Worm (Caenorhabditis elegans) whole organism, early embryonic: Measurements from ENCODE around the gene F57F4.2.

Experiments used
- B0310.2 ChIP-seq: sonication (generic microtip); optimal IDR thresholded peaks from 2 replicates; lab custom pipeline; 2016; ENCODE audit warnings: mild to moderate bottlenecking, missing genetic modification characterization, missing compliant biosample characterization
- F13C5.2 ChIP-seq: sonication (generic microtip); optimal IDR thresholded peaks from 2 replicates; lab custom pipeline; 2017; ENCODE audit warnings: mild to moderate bottlenecking, missing genetic modification characterization, inconsistent platforms, missing compliant biosample characterization
- aly-1 ChIP-seq: sonication (generic microtip); optimal IDR thresholded peaks from 2 replicates; lab custom pipeline; 2016; ENCODE audit warnings: missing genetic modification characterization, missing compliant biosample characterization
- ama-1 ChIP-seq: fragments of 150-350 bp; optimal IDR thresholded peaks from 2 replicates; lab custom pipeline; 2014
- ceh-13 ChIP-seq: fragments of 200-800 bp; sonication (Bioruptor generic); optimal IDR thresholded peaks from 2 replicates; lab custom pipeline; 2018; ENCODE audit warnings: mild to moderate bottlenecking, missing genetic modification characterization, missing compliant biosample characterization
- ceh-36 ChIP-seq: sonication (generic microtip); optimal IDR thresholded peaks from 2 replicates; lab custom pipeline; 2016; ENCODE audit warnings: missing genetic modification characterization, inconsistent platforms, missing compliant biosample characterization
- ets-7 ChIP-seq: sonication (generic microtip); optimal IDR thresholded peaks from 2 replicates; lab custom pipeline; 2016; ENCODE audit warnings: missing genotype, missing genetic modification characterization, missing compliant biosample characterization
- flt-1 ChIP-seq: fragments of 200-800 bp; sonication (Bioruptor generic); IDR thresholded peaks from 2 replicates; pipeline ENCODE4 v1.3.6; 2022; ENCODE audit warnings: missing genetic modification characterization, missing compliant biosample characterization
- hmbx-1 ChIP-seq: sonication (generic microtip); optimal IDR thresholded peaks from 2 replicates; lab custom pipeline; 2016; ENCODE audit warnings: mild to moderate bottlenecking, missing genetic modification characterization, missing compliant biosample characterization
- hmg-4 ChIP-seq: fragments of 200-800 bp; sonication (Bioruptor generic); optimal IDR thresholded peaks from 2 replicates; lab custom pipeline; 2018; ENCODE audit warnings: mild to moderate bottlenecking, missing genetic modification characterization, missing compliant biosample characterization
- hnd-1 ChIP-seq: sonication (generic microtip); optimal IDR thresholded peaks from 2 replicates; lab custom pipeline; 2016; ENCODE audit warnings: missing genetic modification characterization, missing compliant biosample characterization
- pes-1 ChIP-seq: fragments of 200-800 bp; sonication (Bioruptor generic); IDR thresholded peaks from 2 replicates; pipeline ENCODE4 v1.3.6; 2022; ENCODE audit warnings: missing genetic modification reagents, missing genetic modification characterization, missing compliant biosample characterization
- scrt-1 ChIP-seq: fragments of 200-800 bp; sonication (Bioruptor generic); IDR thresholded peaks from 2 replicates; pipeline ENCODE4 v1.3.6; 2022; ENCODE audit warnings: missing genetic modification characterization, missing compliant biosample characterization
- sea-1 ChIP-seq: fragments of 200-800 bp; sonication (Bioruptor generic); conservative IDR thresholded peaks from 2 replicates; pipeline ENCODE4 v1.3.6; 2022; ENCODE audit warnings: missing genetic modification characterization, missing compliant biosample characterization
- tbx-11 ChIP-seq: fragments of 200-800 bp; sonication (Bioruptor generic); IDR thresholded peaks from 2 replicates; pipeline ENCODE4 v1.3.6; 2022; ENCODE audit warnings: missing genetic modification characterization, missing compliant biosample characterization
- tbx-37 ChIP-seq: fragments of 200-800 bp; sonication (Bioruptor generic); conservative IDR thresholded peaks from 2 replicates; pipeline ENCODE4 v1.3.6; 2022; ENCODE audit warnings: missing genetic modification reagents, missing genetic modification characterization, missing compliant biosample characterization
- tra-4 ChIP-seq: sonication (generic microtip); optimal IDR thresholded peaks from 2 replicates; lab custom pipeline; 2017; ENCODE audit warnings: missing genetic modification characterization, missing compliant biosample characterization

F57F4.2 gene

ce11 chrV:6355975-6356441, 33.5 kb downstream of the F57F4.2 start, which contains the start of gene bcl-11:
Gene bcl-11, plus strand, starts transcription at chrV:6356025.
- TF ChIP-seq ceh-36 (tag; lab: Kevin White, UChicago) (no peak), aly-1 (no peak), ceh-13 (GFP tag; lab: Kevin White, UChicago) (no peak), B0310.2 (no peak), tra-4 (tag; lab: Kevin White, UChicago) (no peak), ets-7 (no peak), sea-1 (GFP tag; lab: Robert Waterston, UW) (no peak), tbx-11 (GFP tag; lab: Robert Waterston, UW) (no peak)

ce11 chrV:6355412-6355811, 34.1 kb downstream of the F57F4.2 start:
- TF ChIP-seq ets-7 (no peak), tbx-37 (GFP tag; lab: Robert Waterston, UW) (no peak), aly-1 (no peak), sea-1 (GFP tag; lab: Robert Waterston, UW) (no peak)

- TF ChIP-seq ceh-36 (tag; lab: Kevin White, UChicago): no peak
- no peak for TF ChIP-seq scrt-1 (GFP tag; lab: Robert Waterston, UW)
- TF ChIP-seq flt-1 (GFP tag; lab: Robert Waterston, UW): no peak
- no peak for TF ChIP-seq hmg-4
- TF ChIP-seq aly-1: no peak
- TF ChIP-seq tra-4 (tag; lab: Kevin White, UChicago): no peak
- no peak for TF ChIP-seq hnd-1
- TF ChIP-seq sea-1 (GFP tag; lab: Robert Waterston, UW): no peak
- no peak for TF ChIP-seq ceh-13 (GFP tag; lab: Kevin White, UChicago)
- no peak for TF ChIP-seq tbx-37 (GFP tag; lab: Robert Waterston, UW)
- no peak for TF ChIP-seq hmbx-1 (tag; lab: Kevin White, UChicago)
- TF ChIP-seq ama-1 (lab: Kevin White, UChicago): no peak
- TF ChIP-seq B0310.2: no peak
- TF ChIP-seq F13C5.2: no peak
- no peak for TF ChIP-seq tbx-11 (GFP tag; lab: Robert Waterston, UW)
- TF ChIP-seq ets-7: no peak
- no peak for TF ChIP-seq pes-1 (GFP tag; lab: Robert Waterston, UW)
These were observed 34.7 kb downstream of the F57F4.2 start for ce11 chrV:6354786-6355185.

- TF ChIP-seq scrt-1 (GFP tag; lab: Robert Waterston, UW): no peak
- no peak for TF ChIP-seq tra-4 (tag; lab: Kevin White, UChicago)
- TF ChIP-seq pes-1 (GFP tag; lab: Robert Waterston, UW): no peak
- no peak for TF ChIP-seq hmbx-1 (tag; lab: Kevin White, UChicago)
- TF ChIP-seq F13C5.2: no peak
- TF ChIP-seq aly-1: no peak
- no peak for TF ChIP-seq ceh-36 (tag; lab: Kevin White, UChicago)
- no peak for TF ChIP-seq flt-1 (GFP tag; lab: Robert Waterston, UW)
- TF ChIP-seq tbx-37 (GFP tag; lab: Robert Waterston, UW): no peak
- no peak for TF ChIP-seq ets-7
- TF ChIP-seq ceh-13 (GFP tag; lab: Kevin White, UChicago): no peak
These were observed 35.3 kb downstream of the F57F4.2 start for ce11 chrV:6354202-6354601.

ce11 chrV:6353182-6353780, 36.3 kb downstream of the F57F4.2 start:
- no peak for TF ChIP-seq ets-7
- no peak for TF ChIP-seq hmg-4
- TF ChIP-seq scrt-1 (GFP tag; lab: Robert Waterston, UW): no peak
- no peak for TF ChIP-seq hmbx-1 (tag; lab: Kevin White, UChicago)
- TF ChIP-seq hnd-1: no peak
- no peak for TF ChIP-seq tra-4 (tag; lab: Kevin White, UChicago)
- TF ChIP-seq tbx-11 (GFP tag; lab: Robert Waterston, UW): no peak
- no peak for TF ChIP-seq ceh-13 (GFP tag; lab: Kevin White, UChicago)
- no peak for TF ChIP-seq ceh-36 (tag; lab: Kevin White, UChicago)
- TF ChIP-seq ama-1 (lab: Kevin White, UChicago): no peak
- no peak for TF ChIP-seq sea-1 (GFP tag; lab: Robert Waterston, UW)

- no peak for TF ChIP-seq ceh-36 (tag; lab: Kevin White, UChicago)
- no peak for TF ChIP-seq hmg-4
- no peak for TF ChIP-seq sea-1 (GFP tag; lab: Robert Waterston, UW)
- TF ChIP-seq ama-1 (lab: Kevin White, UChicago): no peak
- no peak for TF ChIP-seq F13C5.2
- TF ChIP-seq hnd-1: no peak
- no peak for TF ChIP-seq scrt-1 (GFP tag; lab: Robert Waterston, UW)
- TF ChIP-seq tbx-37 (GFP tag; lab: Robert Waterston, UW): no peak
- TF ChIP-seq tra-4 (tag; lab: Kevin White, UChicago): no peak
- TF ChIP-seq pes-1 (GFP tag; lab: Robert Waterston, UW): no peak
- TF ChIP-seq flt-1 (GFP tag; lab: Robert Waterston, UW): no peak
- no peak for TF ChIP-seq aly-1
- no peak for TF ChIP-seq hmbx-1 (tag; lab: Kevin White, UChicago)
- TF ChIP-seq B0310.2: no peak
- TF ChIP-seq ets-7: no peak
- TF ChIP-seq tbx-11 (GFP tag; lab: Robert Waterston, UW): no peak
- no peak for TF ChIP-seq ceh-13 (GFP tag; lab: Kevin White, UChicago)
These were observed 37.2 kb downstream of the F57F4.2 start for ce11 chrV:6352350-6352749.

- TF ChIP-seq hmg-4 (no peak), scrt-1 (GFP tag; lab: Robert Waterston, UW) (no peak), sea-1 (GFP tag; lab: Robert Waterston, UW) (no peak), B0310.2 (no peak), tbx-37 (GFP tag; lab: Robert Waterston, UW) (no peak), hnd-1 (no peak), F13C5.2 (no peak), tbx-11 (GFP tag; lab: Robert Waterston, UW) (no peak), ceh-36 (tag; lab: Kevin White, UChicago) (no peak), ets-7 (no peak), pes-1 (GFP tag; lab: Robert Waterston, UW) (no peak), hmbx-1 (tag; lab: Kevin White, UChicago) (no peak)
These were observed 38.4 kb downstream of the F57F4.2 start for ce11 chrV:6351122-6351521.
